Fruit fly (Drosophila melanogaster): Measurements from ENCODE around the gene CG3184.

dm6 chrX:6662378-6662777 lies 26.2 kb downstream of the CG3184 start:
- TF ChIP-seq tai (GFP tag; optimal IDR thresholded peaks at IDR 0.05) (no peak), Dif (GFP tag; optimal IDR thresholded peaks at IDR 0.05; ENCODE audit: partially characterized antibody) (no peak), dsf (GFP tag; optimal IDR thresholded peaks at IDR 0.05; ENCODE audit: borderline replicate concordance) (no peak), fru (GFP tag; optimal IDR thresholded peaks at IDR 0.05) (no peak), lola (GFP tag; optimal IDR thresholded peaks at IDR 0.05) (no peak), psq (GFP tag; optimal IDR thresholded peaks at IDR 0.05) (no peak), Mio (GFP tag; optimal IDR thresholded peaks at IDR 0.05) (no peak), pan (optimal IDR thresholded peaks at IDR 0.05) (no peak), sv (GFP tag; optimal IDR thresholded peaks at IDR 0.05) (no peak), usp (GFP tag; optimal IDR thresholded peaks at IDR 0.05) (no peak), h (GFP tag; optimal IDR thresholded peaks at IDR 0.05) (no peak)

Measured in whole organism, wandering third instar larva.